Worm (Caenorhabditis elegans) whole organism, L4 larva: ENCODE measurements around the gene Y38F2AR.12.

Source experiments
- F26F4.8 ChIP-seq: fragments of 200-800 bp; sonication (Bioruptor generic); conservative IDR thresholded peaks from 2 replicates; pipeline ENCODE4 v1.3.6; 2022; ENCODE audit warnings: missing genetic modification characterization, missing compliant biosample characterization
- F37D6.2 ChIP-seq: sonication (generic microtip); optimal IDR thresholded peaks from 2 replicates; lab custom pipeline; 2016; ENCODE audit warnings: mild to moderate bottlenecking, missing genetic modification characterization, missing compliant biosample characterization
- F44E2.7 ChIP-seq: fragments of 200-800 bp; sonication (Bioruptor generic); IDR thresholded peaks from 2 replicates; pipeline ENCODE4 v2.1.2; 2022; ENCODE audit warnings: missing genetic modification characterization, missing compliant biosample characterization
- F49E8.2 ChIP-seq: sonication (generic microtip); optimal IDR thresholded peaks from 2 replicates; lab custom pipeline; 2016; ENCODE audit warnings: missing compliant biosample characterization, mild to moderate bottlenecking, missing genetic modification characterization, borderline replicate concordance
- T20F7.1 ChIP-seq: fragments of 200-800 bp; sonication (Bioruptor generic); optimal IDR thresholded peaks from 2 replicates; lab custom pipeline; 2018; ENCODE audit warnings: mild to moderate bottlenecking, missing genetic modification characterization, missing compliant biosample characterization
- T26A8.4 ChIP-seq: fragments of 200-800 bp; sonication (Bioruptor generic); IDR thresholded peaks from 2 replicates; pipeline ENCODE4 v1.3.6; 2022; ENCODE audit warnings: missing genetic modification characterization, missing compliant biosample characterization
- ZK546.5 ChIP-seq, 2 experiments: sonication (generic microtip); optimal IDR thresholded peaks; 2 replicates each; lab custom pipeline; 2017; ENCODE audit warnings: missing biosample characterization in 2 of 2, missing genetic modification characterization in 2 of 2
- aha-1 ChIP-seq: fragments of 150-350 bp; peaks from one replicate; lab custom pipeline; 2014; ENCODE audit warnings: missing biosample characterization, missing genetic modification characterization
- arid-1 ChIP-seq: fragments of 200-800 bp; sonication (Bioruptor generic); conservative IDR thresholded peaks from 2 replicates; pipeline ENCODE4 v1.3.6; 2022; ENCODE audit warnings: missing genetic modification reagents, missing genetic modification characterization, missing compliant biosample characterization
- attf-4 ChIP-seq: sonication (generic microtip); optimal IDR thresholded peaks from 3 replicates; lab custom pipeline; 2017; ENCODE audit warnings: missing biosample characterization, missing genetic modification characterization
- ceh-20 ChIP-seq: fragments of 200-800 bp; sonication (Bioruptor generic); IDR thresholded peaks from 2 replicates; pipeline ENCODE4 v1.3.6; 2022; ENCODE audit warnings: missing genetic modification reagents, missing genetic modification characterization, missing compliant biosample characterization
- ceh-32 ChIP-seq: sonication (generic microtip); optimal IDR thresholded peaks from 2 replicates; lab custom pipeline; 2016; ENCODE audit warnings: mild to moderate bottlenecking, missing genetic modification characterization, missing compliant biosample characterization; ENCODE audit not compliant: poor library complexity
- daf-8 ChIP-seq: fragments of 200-800 bp; sonication (Bioruptor generic); IDR thresholded peaks from 2 replicates; pipeline ENCODE4 v1.3.6; 2022; ENCODE audit warnings: missing genetic modification characterization, missing compliant biosample characterization
- dve-1 ChIP-seq: sonication (generic microtip); optimal IDR thresholded peaks from 2 replicates; lab custom pipeline; 2017; ENCODE audit warnings: antibody characterized with exemption, mild to moderate bottlenecking, missing genetic modification characterization, missing compliant biosample characterization; ENCODE audit not compliant: insufficient read depth
- egl-27 ChIP-seq: sonication (generic microtip); optimal IDR thresholded peaks from 3 replicates; lab custom pipeline; 2017; ENCODE audit warnings: missing biosample characterization, missing genetic modification reagents, missing genetic modification characterization
- fkh-10 ChIP-seq: fragments of 150-350 bp; optimal IDR thresholded peaks from 2 replicates; lab custom pipeline; 2014; ENCODE audit warnings: missing biosample characterization, missing genetic modification reagents, missing genetic modification characterization
- gei-8 ChIP-seq: fragments of 200-800 bp; sonication (Bioruptor generic); optimal IDR thresholded peaks from 2 replicates; lab custom pipeline; 2018; ENCODE audit warnings: mild to moderate bottlenecking, missing genetic modification characterization, missing compliant biosample characterization
- hlh-11 ChIP-seq: fragments of 200-800 bp; sonication (Bioruptor generic); optimal IDR thresholded peaks from 2 replicates; lab custom pipeline; 2018; ENCODE audit warnings: mild to moderate bottlenecking, missing genetic modification characterization, missing compliant biosample characterization
- hlh-30 ChIP-seq: sonication (generic microtip); optimal IDR thresholded peaks from 2 replicates; lab custom pipeline; 2017; ENCODE audit warnings: antibody characterized with exemption, mild to moderate bottlenecking, missing genetic modification characterization, missing compliant biosample characterization; ENCODE audit not compliant: insufficient read depth
- hmg-1.1 ChIP-seq: fragments of 200-800 bp; sonication (Bioruptor generic); IDR thresholded peaks from 2 replicates; pipeline ENCODE4 v1.3.6; 2022; ENCODE audit warnings: missing genetic modification reagents, missing genetic modification characterization, missing compliant biosample characterization
- jun-1 ChIP-seq: fragments of 150-350 bp; optimal IDR thresholded peaks from 2 replicates; lab custom pipeline; 2014; ENCODE audit warnings: missing biosample characterization, missing genetic modification reagents, missing genetic modification characterization
- lin-1 ChIP-seq: fragments of 200-800 bp; sonication (Bioruptor generic); IDR thresholded peaks from 2 replicates; pipeline ENCODE4 v1.3.6; 2022; ENCODE audit warnings: missing genetic modification reagents, missing genetic modification characterization, missing compliant biosample characterization
- lin-13 ChIP-seq: fragments of 150-350 bp; optimal IDR thresholded peaks from 2 replicates; lab custom pipeline; 2014; ENCODE audit warnings: missing biosample characterization, missing genetic modification reagents, missing genetic modification characterization
- lir-3 ChIP-seq: sonication (generic microtip); optimal IDR thresholded peaks from 2 replicates; lab custom pipeline; 2016; ENCODE audit warnings: mild to moderate bottlenecking, missing genetic modification characterization, missing compliant biosample characterization
- lsy-2 ChIP-seq, 2 experiments: fragments of 150-350 bp in 1 of 2; sonication (generic microtip) in 1 of 2; optimal IDR thresholded peaks; 2 replicates each; lab custom pipeline; 2014 to 2017; ENCODE audit warnings: missing biosample characterization in 2 of 2, missing genetic modification characterization in 2 of 2
- madf-9 ChIP-seq: fragments of 200-800 bp; sonication (Bioruptor generic); conservative IDR thresholded peaks from 2 replicates; pipeline ENCODE4 v1.3.6; 2022; ENCODE audit warnings: missing genetic modification reagents, missing genetic modification characterization, missing compliant biosample characterization
- mdt-29 ChIP-seq: fragments of 200-800 bp; sonication (Bioruptor generic); IDR thresholded peaks from 2 replicates; pipeline ENCODE4 v1.3.6; 2022; ENCODE audit warnings: missing genetic modification reagents, missing genetic modification characterization, missing compliant biosample characterization
- mes-2 ChIP-seq: sonication (generic microtip); optimal IDR thresholded peaks from 2 replicates; lab custom pipeline; 2016; ENCODE audit warnings: missing genotype, mild to moderate bottlenecking, missing genetic modification characterization, missing compliant biosample characterization; ENCODE audit not compliant: poor library complexity, severe bottlenecking
- nhr-10 ChIP-seq: fragments of 150-350 bp; optimal IDR thresholded peaks from 2 replicates; lab custom pipeline; 2014; ENCODE audit warnings: missing biosample characterization, missing genetic modification characterization
- nhr-102 ChIP-seq: sonication (generic microtip); optimal IDR thresholded peaks from 2 replicates; lab custom pipeline; 2016; ENCODE audit warnings: mild to moderate bottlenecking, missing genetic modification characterization, moderate library complexity, missing compliant biosample characterization
- nhr-111 ChIP-seq: fragments of 200-800 bp; sonication (Bioruptor generic); optimal IDR thresholded peaks from 2 replicates; lab custom pipeline; 2018; ENCODE audit warnings: mild to moderate bottlenecking, missing genetic modification characterization, missing compliant biosample characterization
- nhr-25 ChIP-seq: sonication (generic microtip); optimal IDR thresholded peaks from 2 replicates; lab custom pipeline; 2017; ENCODE audit warnings: missing genetic modification characterization, mild to moderate bottlenecking, missing compliant biosample characterization, antibody characterized with exemption, moderate library complexity, borderline replicate concordance; ENCODE audit not compliant: insufficient read depth
- nhr-28 ChIP-seq: fragments of 150-350 bp; optimal IDR thresholded peaks from 2 replicates; lab custom pipeline; 2014; ENCODE audit warnings: missing biosample characterization, missing genetic modification characterization
- nhr-41 ChIP-seq: fragments of 200-800 bp; sonication (Bioruptor generic); IDR thresholded peaks from 2 replicates; pipeline ENCODE4 v1.3.6; 2022; ENCODE audit warnings: missing genetic modification reagents, missing genetic modification characterization, missing compliant biosample characterization
- nhr-76 ChIP-seq: fragments of 150-350 bp; optimal IDR thresholded peaks from 2 replicates; lab custom pipeline; 2014; ENCODE audit warnings: missing biosample characterization, missing genetic modification characterization
- nhr-77 ChIP-seq: fragments of 150-350 bp; optimal IDR thresholded peaks from 2 replicates; lab custom pipeline; 2014; ENCODE audit warnings: missing biosample characterization, missing genetic modification characterization
- saeg-2 ChIP-seq: fragments of 200-800 bp; sonication (Bioruptor generic); IDR thresholded peaks from 2 replicates; pipeline ENCODE4 v1.3.6; 2022; ENCODE audit warnings: missing genetic modification reagents, missing genetic modification characterization, missing compliant biosample characterization
- sdz-12 ChIP-seq: fragments of 200-800 bp; sonication (Bioruptor generic); optimal IDR thresholded peaks from 2 replicates; lab custom pipeline; 2018; ENCODE audit warnings: mild to moderate bottlenecking, missing genetic modification characterization, missing compliant biosample characterization
- skn-1 ChIP-seq: fragments of 150-350 bp; optimal IDR thresholded peaks from 2 replicates; lab custom pipeline; 2014; ENCODE audit warnings: missing biosample characterization, missing genetic modification characterization
- tag-97 ChIP-seq: fragments of 200-800 bp; sonication (Bioruptor generic); IDR thresholded peaks from 2 replicates; pipeline ENCODE4 v1.3.6; 2022; ENCODE audit warnings: missing genetic modification characterization, missing compliant biosample characterization
- unc-130 ChIP-seq: sonication (generic microtip); optimal IDR thresholded peaks from 2 replicates; lab custom pipeline; 2016; ENCODE audit warnings: missing genetic modification reagents, missing genetic modification characterization, missing compliant biosample characterization
- unc-39 ChIP-seq: sonication (generic microtip); optimal IDR thresholded peaks from 2 replicates; lab custom pipeline; 2017; ENCODE audit warnings: missing biosample characterization, missing genetic modification characterization
- unc-62 ChIP-seq, 3 experiments: fragments of 150-350 bp in 1 of 3; sonication (generic microtip); optimal IDR thresholded peaks in 2 of 3; peaks in 1 of 3; 1 replicate in 1 of 3; 2 replicates in 2 of 3; lab custom pipeline; 2014 to 2017; ENCODE audit warnings: missing biosample characterization in 3 of 3, missing genetic modification characterization in 3 of 3, missing genetic modification reagents in 3 of 3, missing genotype in 1 of 3
- zag-1 ChIP-seq: fragments of 150-350 bp; optimal IDR thresholded peaks from 2 replicates; lab custom pipeline; 2014; ENCODE audit warnings: missing biosample characterization, missing genetic modification characterization
- zfp-2 ChIP-seq: sonication (generic microtip); optimal IDR thresholded peaks from 2 replicates; lab custom pipeline; 2016; ENCODE audit warnings: mild to moderate bottlenecking, missing genetic modification characterization, missing compliant biosample characterization
- zip-11 ChIP-seq: fragments of 200-800 bp; sonication (Bioruptor generic); IDR thresholded peaks from 2 replicates; pipeline ENCODE4 v1.3.6; 2022; ENCODE audit warnings: missing genetic modification characterization, missing compliant biosample characterization
- zip-2 ChIP-seq: fragments of 150-350 bp; optimal IDR thresholded peaks from 2 replicates; lab custom pipeline; 2014; ENCODE audit warnings: missing biosample characterization, missing genetic modification characterization
- ztf-7 ChIP-seq: fragments of 150-350 bp; optimal IDR thresholded peaks from 2 replicates; lab custom pipeline; 2014; ENCODE audit warnings: missing biosample characterization, missing genetic modification characterization

Gene Y38F2AR.12

ce11 chrIV:2416738-2417137 is 4.5 kb upstream of the Y38F2AR.12 start:
- TF ChIP-seq ZK546.5 (tag; optimal IDR thresholded peaks at IDR 0.05; lab: Kevin White, UChicago) (no peak), aha-1 (peak; percentile 76), unc-62 (GFP tag; optimal IDR thresholded peaks at IDR 0.05 in 1 of 2; lab: Kevin White, UChicago) (peak in 1 of 2 experiments; percentile 43), unc-62 (tag; optimal IDR thresholded peaks at IDR 0.05; lab: Kevin White, UChicago) (no peak)

ce11 chrIV:2408437-2408836 is 3.8 kb downstream of the Y38F2AR.12 start:
- TF ChIP-seq unc-62 (GFP tag; optimal IDR thresholded peaks at IDR 0.05 in 1 of 2; lab: Kevin White, UChicago) (peak in 1 of 2 experiments; percentile 39), unc-62 (tag; optimal IDR thresholded peaks at IDR 0.05; lab: Kevin White, UChicago) (no peak), lir-3 (tag; lab: Kevin White, UChicago) (peak; percentile 66), T26A8.4 (GFP tag; lab: Robert Waterston, UW) (peak; percentile 87), lsy-2 (tag; optimal IDR thresholded peaks at IDR 0.05; lab: Kevin White, UChicago) (peak in 1 of 2 experiments; percentile 86), nhr-77 (tag; lab: Kevin White, UChicago) (peak; percentile 47), aha-1 (peak; percentile 97), jun-1 (tag; lab: Kevin White, UChicago) (peak; percentile 33), lin-1 (GFP tag; lab: Robert Waterston, UW) (0 out of 2 replicates have a peak, but pooled peaks have one; percentile 52), nhr-76 (no peak), saeg-2 (GFP tag; lab: Robert Waterston, UW) (no peak), F49E8.2 (tag; lab: Kevin White, UChicago) (peak; percentile 44), ceh-32 (tag; lab: Kevin White, UChicago) (peak; percentile 8), unc-39 (tag; lab: Kevin White, UChicago) (no peak), ceh-20 (GFP tag; lab: Robert Waterston, UW) (peak; percentile 21; the same call in 1 of the 2 replicates), F44E2.7 (peak; percentile 88; the same call in 1 of the 2 replicates), nhr-28 (tag; lab: Kevin White, UChicago) (peak; percentile 45), hlh-11 (peak; percentile 90), nhr-10 (no peak), F26F4.8 (no peak), sdz-12 (GFP tag; lab: Kevin White, UChicago) (no peak), nhr-111 (GFP tag; lab: Kevin White, UChicago) (peak; percentile 14), zip-11 (GFP tag; lab: Robert Waterston, UW) (no peak), dve-1 (tag; lab: Kevin White, UChicago) (peak; percentile 84), hlh-30 (tag; lab: Kevin White, UChicago) (peak; percentile 73), ztf-7 (tag; lab: Kevin White, UChicago) (peak; percentile 24), zag-1 (no peak), tag-97 (GFP tag; lab: Robert Waterston, UW) (no peak), T20F7.1 (GFP tag; lab: Kevin White, UChicago) (no peak), fkh-10 (GFP tag; lab: Kevin White, UChicago) (peak; percentile 72), attf-4 (tag; lab: Kevin White, UChicago) (no peak), skn-1 (tag; lab: Kevin White, UChicago) (no peak), zip-2 (peak; percentile 26), mdt-29 (GFP tag; lab: Robert Waterston, UW) (peak; percentile 78; the same call in 1 of the 2 replicates), madf-9 (GFP tag; lab: Robert Waterston, UW) (peak; percentile 87), unc-130 (GFP tag; lab: Kevin White, UChicago) (peak; percentile 69), mes-2 (tag; lab: Kevin White, UChicago) (peak; percentile 91), daf-8 (GFP tag; lab: Robert Waterston, UW) (no peak), arid-1 (GFP tag; lab: Robert Waterston, UW) (peak; percentile 80), egl-27 (tag; lab: Kevin White, UChicago) (no peak), F37D6.2 (tag; lab: Kevin White, UChicago) (peak; percentile 69), nhr-102 (tag; lab: Kevin White, UChicago) (peak; percentile 81), zfp-2 (tag; lab: Kevin White, UChicago) (peak; percentile 56), nhr-25 (peak; percentile 6), lin-13 (peak; percentile 95), gei-8 (peak; percentile 92), hmg-1.1 (GFP tag; lab: Robert Waterston, UW) (peak; percentile 92), nhr-41 (GFP tag; lab: Robert Waterston, UW) (peak; percentile 55; the same call in 1 of the 2 replicates)
